Fruit fly (Drosophila melanogaster): ENCODE results near the gene Meltrin.

Gene Meltrin

DNA sequence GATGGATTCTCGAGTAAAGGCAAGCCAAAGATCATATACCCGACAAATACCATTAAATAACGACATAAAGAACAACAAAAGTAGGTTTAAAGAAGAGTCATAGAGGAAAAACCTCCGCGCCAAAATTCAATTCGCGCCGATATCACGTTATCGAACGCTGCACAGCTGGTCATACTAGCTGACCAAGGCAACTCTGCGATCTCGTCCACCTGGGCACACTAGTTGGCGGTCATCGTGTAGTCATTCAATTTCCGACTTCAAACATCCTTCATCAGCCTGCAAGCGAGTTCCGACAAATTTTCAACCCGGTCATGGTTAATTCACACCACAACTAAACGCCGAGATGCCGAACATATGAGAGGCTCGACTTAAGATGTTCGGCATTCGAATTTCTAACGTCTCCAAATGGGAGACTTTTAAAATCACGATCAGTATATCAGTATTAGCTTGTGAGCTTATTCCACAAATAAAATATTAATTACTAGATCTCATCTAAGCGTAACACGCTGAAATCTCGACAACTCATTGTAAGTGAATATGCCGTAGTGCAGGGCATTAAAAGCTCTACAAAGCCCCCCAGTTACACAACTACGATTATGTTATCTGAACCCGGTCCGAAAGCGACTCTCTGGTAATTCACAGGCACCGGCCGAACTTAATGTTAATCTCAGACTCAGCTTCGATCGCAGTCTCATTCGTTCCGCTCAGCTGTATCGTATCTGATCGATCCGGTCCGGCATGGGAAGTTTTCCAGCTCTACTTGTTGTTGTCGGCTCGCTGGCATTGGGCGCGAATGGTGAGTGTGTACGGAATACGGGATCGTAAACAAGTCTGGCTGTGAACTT is 40.1 kb downstream of the Meltrin start, which contains the start of gene CG3505 (continued):
- peak; percentile 33 for TF ChIP-seq CG30403 (GFP tag; optimal IDR thresholded peaks at IDR 0.05)
- peak; percentile 83 for TF ChIP-seq pfk (GFP tag; optimal IDR thresholded peaks at IDR 0.05)
- TF ChIP-seq ems (GFP tag; optimal IDR thresholded peaks at IDR 0.05), result peak; percentile 30
- TF ChIP-seq CG2875 (GFP tag; optimal IDR thresholded peaks at IDR 0.05), result no peak
- TF ChIP-seq CG7963 (GFP tag; IDR thresholded peaks at IDR 0.05; ENCODE audit: partially characterized antibody), result 0 out of 3 replicates have a peak, but pooled peaks have one; percentile 37
- no peak for TF ChIP-seq ase (GFP tag; IDR thresholded peaks at IDR 0.05)
- TF ChIP-seq disco-r (GFP tag; optimal IDR thresholded peaks at IDR 0.05), result no peak
- no peak for TF ChIP-seq grn (GFP tag; optimal IDR thresholded peaks at IDR 0.05)
- peak; percentile 17 for TF ChIP-seq Side (GFP tag; optimal IDR thresholded peaks at IDR 0.05)
- no peak for TF ChIP-seq pb (GFP tag; optimal IDR thresholded peaks at IDR 0.05)
- TF ChIP-seq btn (GFP tag; optimal IDR thresholded peaks at IDR 0.05), result no peak
- peak; percentile 38; the same call in 1 of the 2 replicates for TF ChIP-seq hbn (GFP tag; IDR thresholded peaks at IDR 0.05; ENCODE audit: partially characterized antibody)
- peak; percentile 49; the same call in 1 of the 2 replicates for TF ChIP-seq CG4360 (GFP tag; IDR thresholded peaks at IDR 0.05)
- no peak for TF ChIP-seq CG7357 (GFP tag; IDR thresholded peaks at IDR 0.05)
- TF ChIP-seq CG5953 (GFP tag; IDR thresholded peaks at IDR 0.05), result no peak
- TF ChIP-seq slp2 (GFP tag; optimal IDR thresholded peaks at IDR 0.05), result no peak
- TF ChIP-seq CG12071 (GFP tag; optimal IDR thresholded peaks at IDR 0.05), result peak; percentile 9
- TF ChIP-seq CG11723 (GFP tag; optimal IDR thresholded peaks at IDR 0.05), result no peak
- TF ChIP-seq TFAM (GFP tag; optimal IDR thresholded peaks at IDR 0.05), result no peak
- peak; percentile 73 for TF ChIP-seq sens (GFP tag)
- no peak for TF ChIP-seq pros (GFP tag; optimal IDR thresholded peaks at IDR 0.05)
- peak; percentile 6 for TF ChIP-seq CG31365 (tag; optimal IDR thresholded peaks at IDR 0.05)
- TF ChIP-seq Poxn (GFP tag; IDR thresholded peaks at IDR 0.05), result no peak
- peak; percentile 23 for TF ChIP-seq CG10267 (tag; optimal IDR thresholded peaks at IDR 0.05)
- peak; percentile 62 for TF ChIP-seq CG3847 (GFP tag; IDR thresholded peaks at IDR 0.05)
- no peak for TF ChIP-seq Aef1 (GFP tag; IDR thresholded peaks at IDR 0.05)
- TF ChIP-seq Usf (GFP tag; optimal IDR thresholded peaks at IDR 0.05), result no peak
- TF ChIP-seq hkb (optimal IDR thresholded peaks at IDR 0.05), result no peak
- peak; percentile 57 for TF ChIP-seq hkb (GFP tag; IDR thresholded peaks at IDR 0.05)
- TF ChIP-seq CG6254 (GFP tag; optimal IDR thresholded peaks at IDR 0.05), result no peak
- TF ChIP-seq tio (GFP tag; optimal IDR thresholded peaks at IDR 0.05), result no peak
- no peak for TF ChIP-seq CG10654 (GFP tag; optimal IDR thresholded peaks at IDR 0.05)
- TF ChIP-seq lov (optimal IDR thresholded peaks at IDR 0.05), result no peak
- TF ChIP-seq lov (GFP tag; IDR thresholded peaks at IDR 0.05), result no peak
- TF ChIP-seq scrt (GFP tag; optimal IDR thresholded peaks at IDR 0.05), result no peak
- TF ChIP-seq bab2 (GFP tag; optimal IDR thresholded peaks at IDR 0.05), result peak; percentile 42
- peak; percentile 24 for TF ChIP-seq CG10147 (GFP tag; optimal IDR thresholded peaks at IDR 0.05)
- TF ChIP-seq crc (GFP tag; optimal IDR thresholded peaks at IDR 0.05), result no peak
- TF ChIP-seq z (GFP tag; IDR thresholded peaks at IDR 0.05), result no peak
- TF ChIP-seq nom (GFP tag; optimal IDR thresholded peaks at IDR 0.05), result no peak
- no peak for TF ChIP-seq sr (GFP tag; IDR thresholded peaks at IDR 0.05)
- no peak for TF ChIP-seq nau (GFP tag; optimal IDR thresholded peaks at IDR 0.05)
- peak; percentile 60 for TF ChIP-seq CG1603 (tag; optimal IDR thresholded peaks at IDR 0.05)
- TF ChIP-seq crol (GFP tag; IDR thresholded peaks at IDR 0.05), result no peak
- TF ChIP-seq CG16815 (GFP tag; optimal IDR thresholded peaks at IDR 0.05), result no peak
- peak; percentile 38 for TF ChIP-seq NC2β (GFP tag; optimal IDR thresholded peaks at IDR 0.05)
- TF ChIP-seq Xbp1 (GFP tag; optimal IDR thresholded peaks at IDR 0.05), result no peak
- TF ChIP-seq CG4424 (GFP tag; optimal IDR thresholded peaks at IDR 0.05), result no peak
- no peak for TF ChIP-seq CG34224 (GFP tag; IDR thresholded peaks at IDR 0.05; ENCODE audit: partially characterized antibody)
- TF ChIP-seq dmrt11E (tag; optimal IDR thresholded peaks at IDR 0.05), result no peak

All from whole organism, embryonic.